Worm (Caenorhabditis elegans) whole organism, mixed stage, embryonic: ENCODE data around the gene arrd-8.

ENCODE experiments used
- ces-1 ChIP-seq: fragments of 150-350 bp; optimal IDR thresholded peaks from 2 replicates; lab custom pipeline; 2014; ENCODE audit warnings: missing biosample characterization, missing genetic modification reagents, missing genetic modification characterization
- nhr-237 ChIP-seq: fragments of 150-350 bp; optimal IDR thresholded peaks from 2 replicates; lab custom pipeline; 2014; ENCODE audit warnings: missing biosample characterization, missing genetic modification characterization
- nhr-28 ChIP-seq: fragments of 150-350 bp; optimal IDR thresholded peaks from 2 replicates; lab custom pipeline; 2014; ENCODE audit warnings: missing biosample characterization, missing genetic modification characterization
- unc-39 ChIP-seq: fragments of 150-350 bp; optimal IDR thresholded peaks from 2 replicates; lab custom pipeline; 2014; ENCODE audit warnings: missing biosample characterization, missing genetic modification characterization
- unc-62 ChIP-seq: fragments of 150-350 bp; optimal IDR thresholded peaks from 2 replicates; lab custom pipeline; 2014; ENCODE audit warnings: missing biosample characterization, missing genetic modification reagents, missing genetic modification characterization

- TF ChIP-seq nhr-237 (tag; lab: Kevin White, UChicago) (no peak), ces-1 (GFP tag; lab: Kevin White, UChicago) (no peak), nhr-28 (no peak), unc-39 (tag; lab: Kevin White, UChicago) (no peak), unc-62 (GFP tag; lab: Kevin White, UChicago) (no peak)
Measured at ce11 chrII:12054150-12054549, 10.7 kb upstream of the arrd-8 start.
